ENCODE assay signal across 1 fruit fly cellular context in genomic region chr2L:18186695-18187094, dm6.
TF ChIP-seq lines count a peak whose summit lies in the region.

No protein-coding gene starts in this region.

TF ChIP-seq in whole organism, embryonic, 481 proteins besides CTCF, POLR2A, EP300 and RAD21 (continued from another document and continues in another):
- no peak for TF ChIP-seq insv (GFP tag; optimal IDR thresholded peaks at IDR 0.05; lab: Kevin White, UChicago)
- no peak for TF ChIP-seq CG14667 (GFP tag; IDR thresholded peaks at IDR 0.05; lab: Robert Waterston, UW)
- no peak for TF ChIP-seq CG13296 (GFP tag; optimal IDR thresholded peaks at IDR 0.05; lab: Kevin White, UChicago)
- TF ChIP-seq tll (GFP tag; optimal IDR thresholded peaks at IDR 0.05; lab: Kevin White, UChicago): no peak
- no peak for TF ChIP-seq CG4617 (GFP tag; optimal IDR thresholded peaks at IDR 0.05; lab: Kevin White, UChicago; ENCODE audit: borderline replicate concordance)
- no peak for TF ChIP-seq CG6813 (GFP tag; optimal IDR thresholded peaks at IDR 0.05; lab: Kevin White, UChicago)
- peak; percentile 33 for TF ChIP-seq Hmr (GFP tag; optimal IDR thresholded peaks at IDR 0.05; lab: Kevin White, UChicago)
- TF ChIP-seq ham (GFP tag; IDR thresholded peaks at IDR 0.05; lab: Robert Waterston, UW): no peak
- peak; percentile 29 for TF ChIP-seq Meics (GFP tag; optimal IDR thresholded peaks at IDR 0.05; lab: Kevin White, UChicago)
- no peak for TF ChIP-seq CG17829 (tag; optimal IDR thresholded peaks at IDR 0.05; lab: Kevin White, UChicago)
- TF ChIP-seq ewg (GFP tag; optimal IDR thresholded peaks at IDR 0.05; lab: Kevin White, UChicago): no peak
- TF ChIP-seq CG13123 (GFP tag; optimal IDR thresholded peaks at IDR 0.05; lab: Kevin White, UChicago): no peak
- TF ChIP-seq shn (GFP tag; optimal IDR thresholded peaks at IDR 0.05; lab: Kevin White, UChicago): no peak
- no peak for TF ChIP-seq fd64A (GFP tag; optimal IDR thresholded peaks at IDR 0.05; lab: Kevin White, UChicago)
- no peak for TF ChIP-seq Fer2 (tag; optimal IDR thresholded peaks at IDR 0.05; lab: Kevin White, UChicago)
- TF ChIP-seq Ada2b (GFP tag; IDR thresholded peaks at IDR 0.05; lab: Robert Waterston, UW): peak; percentile 31; the same call in 1 of the 2 replicates
- TF ChIP-seq CG32772 (GFP tag; IDR thresholded peaks at IDR 0.05; lab: Robert Waterston, UW): 0 out of 2 replicates have a peak, but pooled peaks have one; percentile 9
- TF ChIP-seq Oaz (GFP tag; IDR thresholded peaks at IDR 0.05; lab: Robert Waterston, UW): no peak
- TF ChIP-seq Xrp1 (GFP tag; IDR thresholded peaks at IDR 0.05; lab: Robert Waterston, UW): peak; percentile 52; the same call in 1 of the 2 replicates
- no peak for TF ChIP-seq cas (GFP tag; IDR thresholded peaks at IDR 0.05; lab: Robert Waterston, UW)
- TF ChIP-seq en (GFP tag; optimal IDR thresholded peaks at IDR 0.05; lab: Kevin White, UChicago): no peak
- no peak for TF ChIP-seq CG18619 (GFP tag; optimal IDR thresholded peaks at IDR 0.05; lab: Kevin White, UChicago)
- TF ChIP-seq pzg (GFP tag; optimal IDR thresholded peaks at IDR 0.05; lab: Kevin White, UChicago): no peak
- TF ChIP-seq CG34422 (GFP tag; IDR thresholded peaks at IDR 0.05; lab: Robert Waterston, UW): 0 out of 3 replicates have a peak, but pooled peaks have one; percentile 22
- TF ChIP-seq gem (tag; optimal IDR thresholded peaks at IDR 0.05; lab: Kevin White, UChicago): peak; percentile 54
- no peak for TF ChIP-seq HLHmδ (GFP tag; optimal IDR thresholded peaks at IDR 0.05; lab: Kevin White, UChicago)
- TF ChIP-seq Chrac-16 (GFP tag; optimal IDR thresholded peaks at IDR 0.05; lab: Kevin White, UChicago): no peak
- no peak for TF ChIP-seq gsb (GFP tag; IDR thresholded peaks at IDR 0.05; lab: Robert Waterston, UW)
- peak; percentile 14 for TF ChIP-seq ATbp (GFP tag; optimal IDR thresholded peaks at IDR 0.05; lab: Kevin White, UChicago)
- no peak for TF ChIP-seq Bgb (GFP tag; IDR thresholded peaks at IDR 0.05; lab: Robert Waterston, UW; ENCODE audit: partially characterized antibody)
- no peak for TF ChIP-seq stwl (tag; optimal IDR thresholded peaks at IDR 0.05; lab: Kevin White, UChicago)
- TF ChIP-seq sob (GFP tag; IDR thresholded peaks at IDR 0.05; lab: Robert Waterston, UW): no peak
- TF ChIP-seq Dip3 (GFP tag; optimal IDR thresholded peaks at IDR 0.05; lab: Kevin White, UChicago): no peak
- peak; percentile 17 for TF ChIP-seq lilli (GFP tag; optimal IDR thresholded peaks at IDR 0.05; lab: Kevin White, UChicago)
- TF ChIP-seq MTF-1 (GFP tag; optimal IDR thresholded peaks at IDR 0.05; lab: Kevin White, UChicago; ENCODE audit: borderline replicate concordance): no peak
- no peak for TF ChIP-seq CG8478 (optimal IDR thresholded peaks at IDR 0.05; lab: Kevin White, UChicago)
- TF ChIP-seq Blimp-1 (GFP tag; optimal IDR thresholded peaks at IDR 0.05; lab: Kevin White, UChicago): no peak
- TF ChIP-seq Lhr (GFP tag; optimal IDR thresholded peaks at IDR 0.05; lab: Kevin White, UChicago): no peak
- no peak for TF ChIP-seq zen (tag; optimal IDR thresholded peaks at IDR 0.05; lab: Kevin White, UChicago)
- TF ChIP-seq CG10209 (GFP tag; optimal IDR thresholded peaks at IDR 0.05; lab: Kevin White, UChicago): peak; percentile 1
- TF ChIP-seq CG8944 (GFP tag; optimal IDR thresholded peaks at IDR 0.05; lab: Kevin White, UChicago): no peak
- 0 out of 3 replicates have a peak, but pooled peaks have one; percentile 36 for TF ChIP-seq dysf (GFP tag; IDR thresholded peaks at IDR 0.05; lab: Robert Waterston, UW)
- no peak for TF ChIP-seq CG6689 (GFP tag; IDR thresholded peaks at IDR 0.05; lab: Robert Waterston, UW)
- no peak for TF ChIP-seq fd102C (GFP tag; optimal IDR thresholded peaks at IDR 0.05; lab: Kevin White, UChicago)
- TF ChIP-seq CG3065 (GFP tag; optimal IDR thresholded peaks at IDR 0.05; lab: Kevin White, UChicago): no peak
- TF ChIP-seq phol (tag; optimal IDR thresholded peaks at IDR 0.05; lab: Kevin White, UChicago): no peak
- TF ChIP-seq CG5180 (GFP tag; optimal IDR thresholded peaks at IDR 0.05; lab: Kevin White, UChicago): no peak
- no peak for TF ChIP-seq CG9817 (tag; optimal IDR thresholded peaks at IDR 0.05; lab: Kevin White, UChicago)
- no peak for TF ChIP-seq ems (GFP tag; optimal IDR thresholded peaks at IDR 0.05; lab: Kevin White, UChicago)
- TF ChIP-seq vvl (GFP tag; IDR thresholded peaks at IDR 0.05; lab: Robert Waterston, UW): no peak
- TF ChIP-seq Kr (GFP tag; optimal IDR thresholded peaks at IDR 0.05; lab: Kevin White, UChicago): no peak
- TF ChIP-seq CG8359 (GFP tag; optimal IDR thresholded peaks at IDR 0.05; lab: Kevin White, UChicago; ENCODE audit: borderline replicate concordance): no peak
- no peak for TF ChIP-seq chm (GFP tag; IDR thresholded peaks at IDR 0.05; lab: Robert Waterston, UW)
- no peak for TF ChIP-seq ab (GFP tag; optimal IDR thresholded peaks at IDR 0.05; lab: Kevin White, UChicago)
- peak; percentile 9 for TF ChIP-seq scrt (GFP tag; optimal IDR thresholded peaks at IDR 0.05; lab: Kevin White, UChicago)
- TF ChIP-seq lmd (GFP tag; IDR thresholded peaks at IDR 0.05; lab: Robert Waterston, UW): peak; percentile 21; the same call in 1 of the 2 replicates
- no peak for TF ChIP-seq btn (GFP tag; optimal IDR thresholded peaks at IDR 0.05; lab: Kevin White, UChicago)
- TF ChIP-seq exex (tag; optimal IDR thresholded peaks at IDR 0.05; lab: Kevin White, UChicago): no peak
- TF ChIP-seq CG3726 (GFP tag; IDR thresholded peaks at IDR 0.05; lab: Robert Waterston, UW): no peak
- TF ChIP-seq oc (tag; optimal IDR thresholded peaks at IDR 0.05; lab: Kevin White, UChicago): no peak
- no peak for TF ChIP-seq CG1647 (GFP tag; optimal IDR thresholded peaks at IDR 0.05; lab: Kevin White, UChicago)
- TF ChIP-seq dpn (GFP tag; optimal IDR thresholded peaks at IDR 0.05; lab: Kevin White, UChicago): peak in 1 of 2 experiments; percentile 0
- peak; percentile 53 for TF ChIP-seq CG12769 (tag; optimal IDR thresholded peaks at IDR 0.05; lab: Kevin White, UChicago)
- no peak for TF ChIP-seq CG32532 (GFP tag; IDR thresholded peaks at IDR 0.05; lab: Robert Waterston, UW)
- no peak for TF ChIP-seq CG12104 (GFP tag; optimal IDR thresholded peaks at IDR 0.05; lab: Kevin White, UChicago)
- TF ChIP-seq CG2678 (tag; optimal IDR thresholded peaks at IDR 0.05; lab: Kevin White, UChicago): peak; percentile 48
- TF ChIP-seq dan (GFP tag; IDR thresholded peaks at IDR 0.05; lab: Robert Waterston, UW): no peak
- no peak for TF ChIP-seq Ets97D (GFP tag; optimal IDR thresholded peaks at IDR 0.05; lab: Kevin White, UChicago)
- TF ChIP-seq CG11093 (GFP tag; IDR thresholded peaks at IDR 0.05; lab: Robert Waterston, UW): 0 out of 3 replicates have a peak, but pooled peaks have one; percentile 18
- TF ChIP-seq CG8765 (GFP tag; IDR thresholded peaks at IDR 0.05; lab: Robert Waterston, UW): no peak
- TF ChIP-seq CG11085 (GFP tag; IDR thresholded peaks at IDR 0.05; lab: Robert Waterston, UW): no peak
- TF ChIP-seq HLH3B (GFP tag; IDR thresholded peaks at IDR 0.05; lab: Robert Waterston, UW): peak; percentile 37; the same call in 1 of the 2 replicates
- no peak for TF ChIP-seq yki (optimal IDR thresholded peaks at IDR 0.05; lab: Kevin White, UChicago)
- no peak for TF ChIP-seq ap (GFP tag; IDR thresholded peaks at IDR 0.05; lab: Robert Waterston, UW)
- TF ChIP-seq chif (GFP tag; optimal IDR thresholded peaks at IDR 0.05; lab: Kevin White, UChicago): peak; percentile 11 to 20
- peak; percentile 32; the same call in 1 of the 2 replicates for TF ChIP-seq slbo (GFP tag; IDR thresholded peaks at IDR 0.05; lab: Robert Waterston, UW)
- TF ChIP-seq CG3407 (GFP tag; optimal IDR thresholded peaks at IDR 0.05; lab: Kevin White, UChicago): no peak
- no peak for TF ChIP-seq Abd-B (GFP tag; optimal IDR thresholded peaks at IDR 0.05; lab: Kevin White, UChicago)
- TF ChIP-seq CG10654 (GFP tag; optimal IDR thresholded peaks at IDR 0.05; lab: Kevin White, UChicago): no peak
- no peak for TF ChIP-seq CG8924 (tag; optimal IDR thresholded peaks at IDR 0.05; lab: Kevin White, UChicago)
- TF ChIP-seq Mrtf (GFP tag; IDR thresholded peaks at IDR 0.05; lab: Robert Waterston, UW): no peak
- no peak for TF ChIP-seq Dp (GFP tag; optimal IDR thresholded peaks at IDR 0.05; lab: Kevin White, UChicago)
- no peak for TF ChIP-seq danr (GFP tag; IDR thresholded peaks at IDR 0.05; lab: Robert Waterston, UW)
- TF ChIP-seq dmrt99B (tag; optimal IDR thresholded peaks at IDR 0.05; lab: Kevin White, UChicago): peak; percentile 38
- TF ChIP-seq CG6854 (GFP tag; optimal IDR thresholded peaks at IDR 0.05; lab: Kevin White, UChicago): no peak
- no peak for TF ChIP-seq PHDP (tag; optimal IDR thresholded peaks at IDR 0.05; lab: Kevin White, UChicago)
- no peak for TF ChIP-seq pho (GFP tag; optimal IDR thresholded peaks at IDR 0.05; lab: Kevin White, UChicago)
- TF ChIP-seq ERR (GFP tag; optimal IDR thresholded peaks at IDR 0.05; lab: Kevin White, UChicago): no peak
- no peak for TF ChIP-seq Rx (GFP tag; IDR thresholded peaks at IDR 0.05; lab: Robert Waterston, UW)
- TF ChIP-seq CG10321 (GFP tag; IDR thresholded peaks at IDR 0.05; lab: Robert Waterston, UW): no peak
- TF ChIP-seq CG16863 (GFP tag; optimal IDR thresholded peaks at IDR 0.05; lab: Kevin White, UChicago): no peak
- no peak for TF ChIP-seq aop (GFP tag; IDR thresholded peaks at IDR 0.05; lab: Robert Waterston, UW)
- no peak for TF ChIP-seq bcd (GFP tag; optimal IDR thresholded peaks at IDR 0.05; lab: Kevin White, UChicago)
- no peak for TF ChIP-seq rib (GFP tag; IDR thresholded peaks at IDR 0.05; lab: Robert Waterston, UW)
- TF ChIP-seq hb (GFP tag; IDR thresholded peaks at IDR 0.05; lab: Robert Waterston, UW; ENCODE audit: partially characterized antibody): no peak
- TF ChIP-seq mld (GFP tag; IDR thresholded peaks at IDR 0.05; lab: Robert Waterston, UW; ENCODE audit: partially characterized antibody): no peak
- TF ChIP-seq Fer1 (GFP tag; optimal IDR thresholded peaks at IDR 0.05; lab: Kevin White, UChicago): no peak
- no peak for TF ChIP-seq B-H2 (GFP tag; optimal IDR thresholded peaks at IDR 0.05; lab: Kevin White, UChicago)
- peak; percentile 6 for TF ChIP-seq HHEX (GFP tag; optimal IDR thresholded peaks at IDR 0.05; lab: Kevin White, UChicago)
- TF ChIP-seq row (GFP tag; IDR thresholded peaks at IDR 0.05; lab: Robert Waterston, UW): peak; percentile 50; the same call in 2 of the 3 replicates
- no peak for TF ChIP-seq CG18764 (GFP tag; optimal IDR thresholded peaks at IDR 0.05; lab: Kevin White, UChicago)
- TF ChIP-seq NC2β (GFP tag; optimal IDR thresholded peaks at IDR 0.05; lab: Kevin White, UChicago): no peak
- TF ChIP-seq wek (GFP tag; optimal IDR thresholded peaks at IDR 0.05; lab: Kevin White, UChicago): no peak
- no peak for TF ChIP-seq CG8388 (GFP tag; optimal IDR thresholded peaks at IDR 0.05; lab: Kevin White, UChicago)
- no peak for TF ChIP-seq klu (GFP tag; IDR thresholded peaks at IDR 0.05; lab: Robert Waterston, UW)
- no peak for TF ChIP-seq Awh (GFP tag; IDR thresholded peaks at IDR 0.05; lab: Robert Waterston, UW)
- no peak for TF ChIP-seq CG10274 (GFP tag; optimal IDR thresholded peaks at IDR 0.05; lab: Kevin White, UChicago)
- no peak for TF ChIP-seq Taf1 (GFP tag; IDR thresholded peaks at IDR 0.05; lab: Robert Waterston, UW)
- TF ChIP-seq Atf3 (GFP tag; optimal IDR thresholded peaks at IDR 0.05; lab: Kevin White, UChicago): no peak
- no peak for TF ChIP-seq ac (GFP tag; optimal IDR thresholded peaks at IDR 0.05; lab: Kevin White, UChicago)
- TF ChIP-seq gfzf (GFP tag; optimal IDR thresholded peaks at IDR 0.05; lab: Kevin White, UChicago): no peak
- no peak for TF ChIP-seq pros (GFP tag; optimal IDR thresholded peaks at IDR 0.05; lab: Kevin White, UChicago)
- TF ChIP-seq run (tag; optimal IDR thresholded peaks at IDR 0.05; lab: Kevin White, UChicago): no peak
- TF ChIP-seq zfh2 (GFP tag; optimal IDR thresholded peaks at IDR 0.05; lab: Kevin White, UChicago): no peak
- TF ChIP-seq Sry-δ (GFP tag; optimal IDR thresholded peaks at IDR 0.05; lab: Kevin White, UChicago): no peak
- peak; percentile 71 for TF ChIP-seq sens (GFP tag; lab: Kevin White, UChicago)
- TF ChIP-seq Poxn (GFP tag; IDR thresholded peaks at IDR 0.05; lab: Robert Waterston, UW): no peak
- no peak for TF ChIP-seq chn (GFP tag; optimal IDR thresholded peaks at IDR 0.05; lab: Kevin White, UChicago)
- peak; percentile 37; the same call in 1 of the 3 replicates for TF ChIP-seq Aef1 (GFP tag; IDR thresholded peaks at IDR 0.05; lab: Robert Waterston, UW)
- no peak for TF ChIP-seq dm (GFP tag; optimal IDR thresholded peaks at IDR 0.05; lab: Kevin White, UChicago)
- no peak for TF ChIP-seq Ssrp (tag; optimal IDR thresholded peaks at IDR 0.05; lab: Kevin White, UChicago)
- TF ChIP-seq her (GFP tag; optimal IDR thresholded peaks at IDR 0.05; lab: Kevin White, UChicago): no peak
- TF ChIP-seq sisA (GFP tag; IDR thresholded peaks at IDR 0.05; lab: Robert Waterston, UW): peak; percentile 66
- TF ChIP-seq Xbp1 (GFP tag; optimal IDR thresholded peaks at IDR 0.05; lab: Kevin White, UChicago): peak; percentile 9
- TF ChIP-seq CG14441 (GFP tag; IDR thresholded peaks at IDR 0.05; lab: Robert Waterston, UW): no peak
- no peak for TF ChIP-seq CG10959 (GFP tag; IDR thresholded peaks at IDR 0.05; lab: Robert Waterston, UW)
- TF ChIP-seq Dip2 (GFP tag; IDR thresholded peaks at IDR 0.05; lab: Robert Waterston, UW): no peak
- no peak for TF ChIP-seq CG8281 (tag; optimal IDR thresholded peaks at IDR 0.05; lab: Kevin White, UChicago)
- TF ChIP-seq CG11695 (GFP tag; IDR thresholded peaks at IDR 0.05; lab: Robert Waterston, UW): no peak
- no peak for TF ChIP-seq CG11456 (GFP tag; IDR thresholded peaks at IDR 0.05; lab: Robert Waterston, UW)
- TF ChIP-seq seq (GFP tag; IDR thresholded peaks at IDR 0.05; lab: Robert Waterston, UW): no peak
- no peak for TF ChIP-seq CG11247 (GFP tag; IDR thresholded peaks at IDR 0.05; lab: Robert Waterston, UW)
- no peak for TF ChIP-seq Hr39 (optimal IDR thresholded peaks at IDR 0.05; lab: Kevin White, UChicago)
- no peak for TF ChIP-seq Hmx (GFP tag; optimal IDR thresholded peaks at IDR 0.05; lab: Kevin White, UChicago)
- peak; percentile 8 for TF ChIP-seq tio (GFP tag; optimal IDR thresholded peaks at IDR 0.05; lab: Kevin White, UChicago)
- TF ChIP-seq Dad (GFP tag; optimal IDR thresholded peaks at IDR 0.05; lab: Kevin White, UChicago): no peak
- TF ChIP-seq Dll (GFP tag; IDR thresholded peaks at IDR 0.05; lab: Robert Waterston, UW; ENCODE audit: partially characterized antibody): no peak
- no peak for TF ChIP-seq sim (GFP tag; IDR thresholded peaks at IDR 0.05; lab: Robert Waterston, UW)
